Worm (Caenorhabditis elegans): ENCODE data around the gene Y57G11C.36.

Gene Y57G11C.36

DNA sequence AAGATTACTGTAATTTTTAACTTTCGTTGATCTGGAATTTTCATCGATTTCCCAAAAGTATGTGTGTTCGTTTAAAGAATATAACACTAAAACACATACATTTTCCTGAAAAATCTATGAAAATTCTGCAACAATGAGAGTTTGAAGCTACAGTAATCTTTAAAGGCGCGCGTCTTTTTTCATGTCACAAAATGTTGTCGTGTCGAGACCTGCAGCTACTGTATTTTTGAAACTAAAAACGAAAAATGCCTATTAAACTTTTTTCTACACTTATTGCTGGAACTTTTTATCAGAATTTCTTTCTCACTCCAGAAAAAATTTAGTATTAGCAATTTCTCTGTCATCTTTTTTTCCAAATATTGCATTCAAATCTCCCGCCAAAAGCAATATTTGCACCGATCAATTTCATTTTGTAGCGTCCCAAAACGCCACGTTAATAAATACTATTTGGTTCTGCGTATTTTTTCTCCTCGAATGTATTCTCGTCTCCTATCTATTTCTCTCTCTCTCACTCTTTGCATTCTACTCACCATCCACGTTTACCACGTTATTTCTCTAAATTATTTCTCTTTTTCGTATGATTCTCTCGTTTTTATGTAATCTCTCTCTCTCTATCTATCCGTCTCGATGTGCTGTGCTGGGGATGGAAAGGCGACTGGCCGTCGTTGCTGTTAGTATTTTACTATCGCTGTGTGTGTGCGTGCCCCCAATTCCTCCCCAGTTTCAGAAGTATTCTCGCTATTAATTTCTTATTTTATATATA, 13.0 kb upstream of the Y57G11C.36 start, which contains the start of gene melo-1:
Gene melo-1 (plus strand): TSS at position 658 of the 763 bp plus-strand sequence.
- TF ChIP-seq dmd-6 (GFP tag; IDR thresholded peaks at IDR 0.05) (peak; percentile 23; the same call in 1 of the 2 replicates), F26F4.8 (GFP tag; conservative IDR thresholded peaks at IDR 0.05) (no peak), T26A8.4 (GFP tag; IDR thresholded peaks at IDR 0.05) (0 out of 2 replicates have a peak, but pooled peaks have one; percentile 12), jun-1 (tag; optimal IDR thresholded peaks at IDR 0.05) (peak; percentile 4), hlh-11 (tag; optimal IDR thresholded peaks at IDR 0.05) (peak; percentile 34), daf-8 (GFP tag; IDR thresholded peaks at IDR 0.05) (no peak), dpl-1 (GFP tag; optimal IDR thresholded peaks at IDR 0.05) (peak; percentile 41), hmg-1.1 (GFP tag; IDR thresholded peaks at IDR 0.05) (peak; percentile 69), lsy-2 (tag; optimal IDR thresholded peaks at IDR 0.05) (peak in 1 of 2 experiments; percentile 60), hif-1 (tag; optimal IDR thresholded peaks at IDR 0.05) (peak in 1 of 2 experiments; percentile 7), nhr-28 (tag; optimal IDR thresholded peaks at IDR 0.05) (peak; percentile 50), aha-1 (tag) (peak; percentile 18), dve-1 (tag; optimal IDR thresholded peaks at IDR 0.05; ENCODE audit: insufficient read depth) (peak; percentile 74), ztf-7 (tag; optimal IDR thresholded peaks at IDR 0.05) (peak; percentile 23), daf-16 (GFP tag; optimal IDR thresholded peaks at IDR 0.05) (no peak), daf-16 (tag; optimal IDR thresholded peaks at IDR 0.05) (peak; percentile 14), dmd-9 (GFP tag; IDR thresholded peaks at IDR 0.05) (no peak), nhr-48 (tag; optimal IDR thresholded peaks at IDR 0.05) (no peak), attf-4 (tag; optimal IDR thresholded peaks at IDR 0.05) (no peak), mes-2 (tag; optimal IDR thresholded peaks at IDR 0.05; ENCODE audit: poor library complexity, severe bottlenecking) (peak; percentile 31), daf-12 (tag; optimal IDR thresholded peaks at IDR 0.05) (no peak), nhr-6 (tag; optimal IDR thresholded peaks at IDR 0.05) (peak; percentile 26), hlh-30 (tag; optimal IDR thresholded peaks at IDR 0.05; ENCODE audit: insufficient read depth) (peak; percentile 27), fos-1 (tag; optimal IDR thresholded peaks at IDR 0.05) (no peak), vab-7 (GFP tag; IDR thresholded peaks at IDR 0.05) (no peak), Y48G9A.11 (GFP tag; IDR thresholded peaks at IDR 0.05) (no peak), Y75B8A.6 (GFP tag; IDR thresholded peaks at IDR 0.05) (no peak), D1046.2 (GFP tag; IDR thresholded peaks at IDR 0.05) (no peak), nhr-237 (tag; optimal IDR thresholded peaks at IDR 0.05) (no peak), ama-1 (optimal IDR thresholded peaks at IDR 0.05) (peak; percentile 13), unc-62 (GFP tag; optimal IDR thresholded peaks at IDR 0.05 in 1 of 2) (peak in 1 of 2 experiments; percentile 98), unc-62 (tag; optimal IDR thresholded peaks at IDR 0.05) (no peak), mep-1 (tag; optimal IDR thresholded peaks at IDR 0.05) (peak; percentile 47), pqm-1 (tag; optimal IDR thresholded peaks at IDR 0.05) (peak; percentile 18), snpc-1.2 (GFP tag; IDR thresholded peaks at IDR 0.05) (0 out of 2 replicates have a peak, but pooled peaks have one; percentile 21), F10B5.3 (tag; optimal IDR thresholded peaks at IDR 0.05) (no peak)

ce11 chrIV:14784481-14784880, 10.9 kb upstream of the Y57G11C.36 start, which contains the start of gene nlp-56:
nlp-56 (minus strand) TSS chrIV:14784737.
- TF ChIP-seq aha-1 (tag): peak; percentile 93
- TF ChIP-seq ceh-82 (tag; optimal IDR thresholded peaks at IDR 0.05): no peak

- TF ChIP-seq hif-1 (tag; optimal IDR thresholded peaks at IDR 0.05) (no peak), nhr-102 (tag; optimal IDR thresholded peaks at IDR 0.05) (no peak), unc-39 (tag; optimal IDR thresholded peaks at IDR 0.05) (no peak), nhr-41 (GFP tag; IDR thresholded peaks at IDR 0.05) (no peak), ZK546.5 (tag; optimal IDR thresholded peaks at IDR 0.05) (no peak), attf-4 (tag; optimal IDR thresholded peaks at IDR 0.05) (no peak), Y105C5A.15 (GFP tag; IDR thresholded peaks at IDR 0.05) (no peak), zfp-2 (tag; optimal IDR thresholded peaks at IDR 0.05) (no peak), pqm-1 (tag; optimal IDR thresholded peaks at IDR 0.05) (no peak), lsy-2 (tag; optimal IDR thresholded peaks at IDR 0.05) (no peak), aly-2 (tag; optimal IDR thresholded peaks at IDR 0.05) (no peak), ama-1 (optimal IDR thresholded peaks at IDR 0.05) (no peak)
These were observed 8.6 kb upstream of the Y57G11C.36 start, which contains the start of gene Y57G11C.1130 for ce11 chrIV:14782211-14782610. Y57G11C.1130 (plus strand) TSS chrIV:14782511.
